Worm (Caenorhabditis elegans) whole organism, L4 larva: ENCODE measurements around the gene tsr-2.
A peak's percentile ranks its signal among the peaks of the same experiment; 100 is the strongest.
"Not testable (repeated sequence)": the region's sequence is repeated elsewhere in the genome, so short reads cannot be mapped to it uniquely, and the experiment has no call there.

ENCODE experiments used
- F10B5.3 ChIP-seq: sonication (generic microtip); optimal IDR thresholded peaks from 2 replicates; lab custom pipeline; 2016; ENCODE audit warnings: mild to moderate bottlenecking, missing genetic modification characterization, missing compliant biosample characterization
- F49E8.2 ChIP-seq: sonication (generic microtip); optimal IDR thresholded peaks from 2 replicates; lab custom pipeline; 2016; ENCODE audit warnings: missing compliant biosample characterization, mild to moderate bottlenecking, missing genetic modification characterization, borderline replicate concordance
- R02D3.7 ChIP-seq: fragments of 150-350 bp; sonication (generic microtip); optimal IDR thresholded peaks from 3 replicates; lab custom pipeline; 2014; ENCODE audit warnings: missing biosample characterization, missing genetic modification characterization
- Y105C5A.15 ChIP-seq: fragments of 200-800 bp; sonication (Bioruptor generic); IDR thresholded peaks from 2 replicates; pipeline ENCODE4 v1.3.6; 2022; ENCODE audit warnings: missing genetic modification characterization, missing compliant biosample characterization
- aha-1 ChIP-seq: fragments of 150-350 bp; peaks from one replicate; lab custom pipeline; 2014; ENCODE audit warnings: missing biosample characterization, missing genetic modification characterization
- ceh-28 ChIP-seq: fragments of 150-350 bp; optimal IDR thresholded peaks from 2 replicates; lab custom pipeline; 2014; ENCODE audit warnings: missing biosample characterization, missing genetic modification reagents, missing genetic modification characterization
- ceh-32 ChIP-seq: sonication (generic microtip); optimal IDR thresholded peaks from 2 replicates; lab custom pipeline; 2016; ENCODE audit warnings: mild to moderate bottlenecking, missing genetic modification characterization, missing compliant biosample characterization; ENCODE audit not compliant: poor library complexity
- ctbp-1 ChIP-seq: fragments of 200-800 bp; sonication (Bioruptor generic); IDR thresholded peaks from 2 replicates; pipeline ENCODE4 v1.3.6; 2022; ENCODE audit warnings: missing genetic modification reagents, missing genetic modification characterization, missing compliant biosample characterization
- daf-12 ChIP-seq: fragments of 150-350 bp; optimal IDR thresholded peaks from 2 replicates; lab custom pipeline; 2014; ENCODE audit warnings: missing biosample characterization, missing genetic modification reagents, missing genetic modification characterization
- daf-16 ChIP-seq, 3 experiments: sonication (generic microtip); optimal IDR thresholded peaks; 2 replicates each; lab custom pipeline; 2016 to 2017; ENCODE audit warnings: missing genetic modification characterization in 3 of 3, missing genetic modification reagents in 3 of 3, mild to moderate bottlenecking in 2 of 3, missing compliant biosample characterization in 2 of 3, missing biosample characterization in 1 of 3, moderate library complexity in 1 of 3
- dmd-8 ChIP-seq: fragments of 200-800 bp; sonication (Bioruptor generic); IDR thresholded peaks from 2 replicates; pipeline ENCODE4 v1.3.6; 2022; ENCODE audit warnings: missing genetic modification characterization, missing compliant biosample characterization
- egl-43 ChIP-seq: fragments of 200-800 bp; sonication (Bioruptor generic); IDR thresholded peaks from 2 replicates; pipeline ENCODE4 v1.3.6; 2022; ENCODE audit warnings: missing genetic modification reagents, missing genetic modification characterization, missing compliant biosample characterization
- fos-1 ChIP-seq: fragments of 150-350 bp; optimal IDR thresholded peaks from 2 replicates; lab custom pipeline; 2014; ENCODE audit warnings: missing biosample characterization, missing genetic modification characterization
- gei-8 ChIP-seq: fragments of 200-800 bp; sonication (Bioruptor generic); optimal IDR thresholded peaks from 2 replicates; lab custom pipeline; 2018; ENCODE audit warnings: mild to moderate bottlenecking, missing genetic modification characterization, missing compliant biosample characterization
- hlh-11 ChIP-seq: fragments of 200-800 bp; sonication (Bioruptor generic); optimal IDR thresholded peaks from 2 replicates; lab custom pipeline; 2018; ENCODE audit warnings: mild to moderate bottlenecking, missing genetic modification characterization, missing compliant biosample characterization
- hlh-30 ChIP-seq: sonication (generic microtip); optimal IDR thresholded peaks from 2 replicates; lab custom pipeline; 2017; ENCODE audit warnings: antibody characterized with exemption, mild to moderate bottlenecking, missing genetic modification characterization, missing compliant biosample characterization; ENCODE audit not compliant: insufficient read depth
- jun-1 ChIP-seq: fragments of 150-350 bp; optimal IDR thresholded peaks from 2 replicates; lab custom pipeline; 2014; ENCODE audit warnings: missing biosample characterization, missing genetic modification reagents, missing genetic modification characterization
- lim-7 ChIP-seq: fragments of 200-800 bp; sonication (Bioruptor generic); IDR thresholded peaks from 2 replicates; pipeline ENCODE4 v1.3.6; 2022; ENCODE audit warnings: missing genetic modification characterization, missing compliant biosample characterization
- lin-15B ChIP-seq: fragments of 150-350 bp; sonication (generic microtip); optimal IDR thresholded peaks from 3 replicates; lab custom pipeline; 2014; ENCODE audit warnings: missing biosample characterization, missing genetic modification characterization
- lin-29 ChIP-seq: fragments of 200-800 bp; sonication (Bioruptor generic); IDR thresholded peaks from 2 replicates; pipeline ENCODE4 v1.3.6; 2022; ENCODE audit warnings: missing genetic modification reagents, missing genetic modification characterization, missing compliant biosample characterization
- lin-39 ChIP-seq: fragments of 150-350 bp; optimal IDR thresholded peaks from 2 replicates; lab custom pipeline; 2014; ENCODE audit warnings: missing biosample characterization, missing genetic modification reagents, missing genetic modification characterization
- mdl-1 ChIP-seq, 2 experiments: fragments of 150-350 bp in 1 of 2; sonication (generic microtip) in 1 of 2; optimal IDR thresholded peaks; 2 replicates each; lab custom pipeline; 2014 to 2017; ENCODE audit warnings: missing biosample characterization in 2 of 2, missing genetic modification characterization in 2 of 2
- mdt-29 ChIP-seq: fragments of 200-800 bp; sonication (Bioruptor generic); IDR thresholded peaks from 2 replicates; pipeline ENCODE4 v1.3.6; 2022; ENCODE audit warnings: missing genetic modification reagents, missing genetic modification characterization, missing compliant biosample characterization
- mep-1 ChIP-seq: fragments of 150-350 bp; sonication (generic microtip); optimal IDR thresholded peaks from 3 replicates; lab custom pipeline; 2014; ENCODE audit warnings: missing biosample characterization, missing genetic modification characterization
- nhr-10 ChIP-seq: fragments of 150-350 bp; optimal IDR thresholded peaks from 2 replicates; lab custom pipeline; 2014; ENCODE audit warnings: missing biosample characterization, missing genetic modification characterization
- nhr-111 ChIP-seq: fragments of 200-800 bp; sonication (Bioruptor generic); optimal IDR thresholded peaks from 2 replicates; lab custom pipeline; 2018; ENCODE audit warnings: mild to moderate bottlenecking, missing genetic modification characterization, missing compliant biosample characterization
- nhr-6 ChIP-seq: fragments of 150-350 bp; optimal IDR thresholded peaks from 2 replicates; lab custom pipeline; 2014; ENCODE audit warnings: missing biosample characterization, missing genetic modification characterization
- nhr-76 ChIP-seq: fragments of 150-350 bp; optimal IDR thresholded peaks from 2 replicates; lab custom pipeline; 2014; ENCODE audit warnings: missing biosample characterization, missing genetic modification characterization
- set-16 ChIP-seq: fragments of 200-800 bp; sonication (Bioruptor generic); IDR thresholded peaks from 2 replicates; pipeline ENCODE4 v1.3.6; 2022; ENCODE audit warnings: missing genetic modification reagents, missing genetic modification characterization, missing compliant biosample characterization
- skn-1 ChIP-seq: fragments of 150-350 bp; optimal IDR thresholded peaks from 2 replicates; lab custom pipeline; 2014; ENCODE audit warnings: missing biosample characterization, missing genetic modification characterization
- spr-1 ChIP-seq: sonication (generic microtip); optimal IDR thresholded peaks from 2 replicates; lab custom pipeline; 2016; ENCODE audit warnings: mild to moderate bottlenecking, missing genetic modification characterization, missing compliant biosample characterization
- unc-62 ChIP-seq, 3 experiments: fragments of 150-350 bp in 1 of 3; sonication (generic microtip); optimal IDR thresholded peaks in 2 of 3; peaks in 1 of 3; 1 replicate in 1 of 3; 2 replicates in 2 of 3; lab custom pipeline; 2014 to 2017; ENCODE audit warnings: missing biosample characterization in 3 of 3, missing genetic modification characterization in 3 of 3, missing genetic modification reagents in 3 of 3, missing genotype in 1 of 3

Gene tsr-2

DNA sequence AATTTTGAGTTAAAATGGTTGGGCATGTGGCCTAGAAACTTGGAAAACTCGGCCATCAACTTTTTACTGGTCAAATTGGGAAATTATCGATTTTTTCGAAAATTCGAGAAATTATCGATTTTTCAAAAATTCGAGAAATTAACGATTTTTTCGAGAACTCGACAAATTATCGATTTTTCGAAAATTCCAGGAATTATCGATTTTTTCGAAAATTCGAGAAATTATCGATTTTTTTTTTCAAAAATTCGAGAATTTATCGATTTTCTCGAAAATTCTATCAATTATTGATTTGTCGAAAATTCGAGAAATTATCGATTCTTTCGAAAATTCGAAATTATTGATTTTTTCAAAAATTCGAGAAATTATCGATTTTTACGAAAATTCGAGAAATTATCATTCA, 12.6 kb upstream of the tsr-2 start:
- TF ChIP-seq ceh-28 (tag; lab: Kevin White, UChicago) = peak; percentile 97
- no peak for TF ChIP-seq unc-62 (GFP tag; optimal IDR thresholded peaks at IDR 0.05 in 1 of 2; lab: Kevin White, UChicago)
- TF ChIP-seq unc-62 (tag; optimal IDR thresholded peaks at IDR 0.05; lab: Kevin White, UChicago) = no peak

ce11 chrIV:16644979-16645378, 11.4 kb upstream of the tsr-2 start:
- TF ChIP-seq ceh-28 (tag; lab: Kevin White, UChicago) = peak; percentile 40
- TF ChIP-seq, all 104 proteins: peak for 1; not testable (repeated sequence) for 103

ce11 chrIV:16645492-16646191, 10.8 kb upstream of the tsr-2 start:
- no peak for TF ChIP-seq mep-1
- TF ChIP-seq fos-1 = no peak
- TF ChIP-seq ceh-28 (tag; lab: Kevin White, UChicago) = peak; percentile 89
- TF ChIP-seq aha-1 (tag; lab: Kevin White, UChicago) = peak; percentile 45

DNA sequence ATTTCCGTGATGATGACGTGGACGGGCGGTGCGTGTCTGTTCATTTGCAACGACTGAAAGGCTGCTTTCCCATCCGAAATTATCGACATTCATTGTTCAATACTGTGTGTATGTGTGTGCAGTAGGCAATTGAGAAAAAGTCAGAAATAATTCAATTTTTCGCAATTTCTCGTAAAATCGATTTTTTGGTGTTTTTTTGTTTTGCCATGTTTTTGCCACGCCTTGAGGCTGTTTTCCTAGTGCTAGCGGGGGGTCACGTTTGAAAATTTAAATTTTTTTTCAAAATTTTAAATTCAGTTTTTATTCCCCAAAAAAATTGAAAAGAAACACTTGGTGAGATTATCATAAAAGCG, 10.2 kb upstream of the tsr-2 start, which contains the start of gene Y51H4A.13:
TSS of gene Y51H4A.13 (minus strand) at position 182 of the 353 bp plus-strand sequence.
- not testable (repeated sequence) for TF ChIP-seq ctbp-1 (GFP tag; lab: Robert Waterston, UW); lin-39 (tag; lab: Kevin White, UChicago); daf-12 (tag; lab: Kevin White, UChicago)

ce11 chrIV:16648414-16648813, 8.0 kb upstream of the tsr-2 start:
- peak; percentile 87 for TF ChIP-seq set-16

ce11 chrIV:16650256-16650655, 6.2 kb upstream of the tsr-2 start:
- peak; percentile 96 for TF ChIP-seq set-16

DNA sequence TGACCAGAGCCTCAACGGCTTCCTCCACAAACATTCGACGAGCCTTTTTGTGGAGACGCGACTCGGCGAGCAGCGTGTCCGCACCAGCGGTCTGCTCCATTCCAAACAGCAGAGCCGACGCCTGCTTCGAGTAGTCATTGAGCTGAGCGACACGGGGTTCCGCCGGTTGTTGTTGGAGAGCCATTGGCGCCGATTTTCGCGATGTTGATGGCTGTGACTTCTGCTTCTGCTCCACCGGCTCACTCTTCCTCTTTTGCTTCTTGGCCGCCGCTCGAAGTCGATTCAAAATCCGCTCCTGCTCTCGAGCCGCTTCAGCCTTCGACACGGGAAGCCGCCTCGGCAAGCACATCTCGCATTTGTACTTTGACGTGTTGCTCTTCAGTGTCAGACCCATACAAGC, 5.4 kb upstream of the tsr-2 start:
- peak; percentile 22; the same call in 1 of the 2 replicates for TF ChIP-seq egl-43 (GFP tag; lab: Robert Waterston, UW)
- peak; percentile 88 for TF ChIP-seq set-16

DNA sequence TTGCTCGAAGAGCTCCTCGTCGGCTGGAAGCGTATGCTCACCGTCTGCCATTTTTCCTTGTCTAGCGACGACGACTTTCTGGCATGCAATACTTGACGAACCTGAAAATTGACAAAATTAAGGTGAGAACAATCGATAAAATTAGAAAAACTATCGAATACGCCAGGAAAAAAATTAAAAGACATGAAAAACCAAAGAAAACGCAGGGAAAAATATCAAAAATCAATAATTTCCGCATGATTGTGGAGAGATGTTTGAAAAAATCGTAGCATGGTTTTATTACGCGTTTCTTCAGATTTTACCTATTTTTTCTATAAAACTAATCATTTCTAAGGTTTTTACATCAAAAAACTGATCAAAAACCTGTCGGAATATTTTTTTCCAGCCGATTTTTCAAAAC, 630 bp upstream of the tsr-2 start, which contains the start of gene set-26:
TSS of gene set-26 (minus strand) at position 101 of the 400 bp plus-strand sequence.
- TF ChIP-seq hlh-30 (tag; lab: Kevin White, UChicago); lim-7 (GFP tag; lab: Robert Waterston, UW); daf-16 (GFP tag; optimal IDR thresholded peaks at IDR 0.05; lab: Kevin White, UChicago); daf-16 (tag; optimal IDR thresholded peaks at IDR 0.05; lab: Kevin White, UChicago): not testable (repeated sequence)

ce11 chrIV:16657488-16657982, 1.1 kb downstream of the tsr-2 start:
- TF ChIP-seq F10B5.3 (peak; percentile 48), nhr-76 (tag; lab: Kevin White, UChicago) (no peak), R02D3.7 (no peak), lin-15B (tag; lab: Kevin White, UChicago) (no peak), nhr-6 (tag; lab: Kevin White, UChicago) (no peak), hlh-11 (no peak), jun-1 (no peak), mdl-1 (tag; optimal IDR thresholded peaks at IDR 0.05; lab: Kevin White, UChicago) (no peak), set-16 (no peak), daf-16 (GFP tag; optimal IDR thresholded peaks at IDR 0.05; lab: Kevin White, UChicago) (no peak), daf-16 (tag; optimal IDR thresholded peaks at IDR 0.05; lab: Kevin White, UChicago) (peak; percentile 11), dmd-8 (GFP tag; lab: Robert Waterston, UW) (no peak), spr-1 (peak; percentile 32), lin-29 (GFP tag; lab: Robert Waterston, UW) (no peak), nhr-10 (no peak), gei-8 (no peak), hlh-30 (tag; lab: Kevin White, UChicago) (no peak), ceh-32 (tag; lab: Kevin White, UChicago) (no peak), egl-43 (GFP tag; lab: Robert Waterston, UW) (no peak), nhr-111 (GFP tag; lab: Kevin White, UChicago) (no peak), F49E8.2 (peak; percentile 49), mdt-29 (GFP tag; lab: Robert Waterston, UW) (no peak), skn-1 (no peak), Y105C5A.15 (GFP tag; lab: Robert Waterston, UW) (no peak)
